Worm (Caenorhabditis elegans): ENCODE data around the gene ttll-12.

ce11 chrII:9374807-9375206 is 36.0 kb downstream of the ttll-12 start, which contains the start of gene C06C3.12:
- no peak for TF ChIP-seq lin-15B (tag; optimal IDR thresholded peaks at IDR 0.05)
- no peak for TF ChIP-seq egl-5 (tag; optimal IDR thresholded peaks at IDR 0.05)
- TF ChIP-seq unc-62 (GFP tag; optimal IDR thresholded peaks at IDR 0.05): no peak
- no peak for TF ChIP-seq ztf-11 (tag; optimal IDR thresholded peaks at IDR 0.05)
- TF ChIP-seq mdl-1 (tag; optimal IDR thresholded peaks at IDR 0.05): no peak
- TF ChIP-seq lin-39 (tag; optimal IDR thresholded peaks at IDR 0.05): no peak
- no peak for TF ChIP-seq nhr-76 (tag; optimal IDR thresholded peaks at IDR 0.05)
- no peak for TF ChIP-seq nhr-77 (tag; optimal IDR thresholded peaks at IDR 0.05)
- no peak for TF ChIP-seq nfya-1 (tag; optimal IDR thresholded peaks at IDR 0.05; ENCODE audit: insufficient read depth)
- TF ChIP-seq nhr-23 (tag; optimal IDR thresholded peaks at IDR 0.05): no peak
- TF ChIP-seq R02D3.7 (tag; optimal IDR thresholded peaks at IDR 0.05): no peak

Measured in whole organism, L3 larva.